Worm (Caenorhabditis elegans): ENCODE measurements around the gene F26F4.12.

DNA sequence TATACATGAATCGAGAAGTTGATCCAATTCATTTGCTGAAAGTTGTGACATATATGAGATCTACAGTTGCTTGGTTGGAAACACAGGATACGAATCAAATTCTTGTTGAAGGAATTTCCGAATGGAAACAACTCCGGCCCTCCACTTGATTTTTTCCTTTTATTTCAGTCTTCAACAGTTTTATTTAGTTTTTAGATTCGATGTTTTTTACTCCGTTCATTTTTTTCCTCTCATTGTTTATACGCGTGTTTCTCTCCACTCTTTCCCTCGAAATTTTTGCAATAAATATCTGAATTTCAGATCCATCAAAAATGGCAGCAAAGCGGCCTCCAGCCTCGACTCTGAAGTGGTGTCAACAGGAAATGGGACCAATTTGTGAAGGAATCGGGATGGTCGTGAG is 46.7 kb downstream of the F26F4.12 start, which contains the start of gene coq-8:
- TF ChIP-seq dao-5 (tag; optimal IDR thresholded peaks at IDR 0.05): no peak
- no peak for TF ChIP-seq him-1 (tag; optimal IDR thresholded peaks at IDR 0.05)
- TF ChIP-seq W03F9.2 (tag; optimal IDR thresholded peaks at IDR 0.05): no peak
